Worm (Caenorhabditis elegans) whole organism, L4 larva: ENCODE measurements around the gene art-1.

Experiments used
- F26F4.8 ChIP-seq: fragments of 200-800 bp; sonication (Bioruptor generic); conservative IDR thresholded peaks from 2 replicates; pipeline ENCODE4 v1.3.6; 2022; ENCODE audit warnings: missing genetic modification characterization, missing compliant biosample characterization
- F44E2.7 ChIP-seq: fragments of 200-800 bp; sonication (Bioruptor generic); IDR thresholded peaks from 2 replicates; pipeline ENCODE4 v2.1.2; 2022; ENCODE audit warnings: missing genetic modification characterization, missing compliant biosample characterization
- F49E8.2 ChIP-seq: sonication (generic microtip); optimal IDR thresholded peaks from 2 replicates; lab custom pipeline; 2016; ENCODE audit warnings: missing compliant biosample characterization, mild to moderate bottlenecking, missing genetic modification characterization, borderline replicate concordance
- R02D3.7 ChIP-seq: fragments of 150-350 bp; sonication (generic microtip); optimal IDR thresholded peaks from 3 replicates; lab custom pipeline; 2014; ENCODE audit warnings: missing biosample characterization, missing genetic modification characterization
- T20F7.1 ChIP-seq: fragments of 200-800 bp; sonication (Bioruptor generic); optimal IDR thresholded peaks from 2 replicates; lab custom pipeline; 2018; ENCODE audit warnings: mild to moderate bottlenecking, missing genetic modification characterization, missing compliant biosample characterization
- Y105C5A.15 ChIP-seq: fragments of 200-800 bp; sonication (Bioruptor generic); IDR thresholded peaks from 2 replicates; pipeline ENCODE4 v1.3.6; 2022; ENCODE audit warnings: missing genetic modification characterization, missing compliant biosample characterization
- ZK546.5 ChIP-seq, 2 experiments: sonication (generic microtip); optimal IDR thresholded peaks; 2 replicates each; lab custom pipeline; 2017; ENCODE audit warnings: missing biosample characterization in 2 of 2, missing genetic modification characterization in 2 of 2
- aha-1 ChIP-seq: fragments of 150-350 bp; peaks from one replicate; lab custom pipeline; 2014; ENCODE audit warnings: missing biosample characterization, missing genetic modification characterization
- attf-4 ChIP-seq: sonication (generic microtip); optimal IDR thresholded peaks from 3 replicates; lab custom pipeline; 2017; ENCODE audit warnings: missing biosample characterization, missing genetic modification characterization
- ceh-20 ChIP-seq: fragments of 200-800 bp; sonication (Bioruptor generic); IDR thresholded peaks from 2 replicates; pipeline ENCODE4 v1.3.6; 2022; ENCODE audit warnings: missing genetic modification reagents, missing genetic modification characterization, missing compliant biosample characterization
- ceh-32 ChIP-seq: sonication (generic microtip); optimal IDR thresholded peaks from 2 replicates; lab custom pipeline; 2016; ENCODE audit warnings: mild to moderate bottlenecking, missing genetic modification characterization, missing compliant biosample characterization; ENCODE audit not compliant: poor library complexity
- ceh-62 ChIP-seq: sonication (generic microtip); optimal IDR thresholded peaks from 2 replicates; lab custom pipeline; 2017; ENCODE audit warnings: missing biosample characterization, missing genetic modification characterization
- daf-12 ChIP-seq: fragments of 150-350 bp; optimal IDR thresholded peaks from 2 replicates; lab custom pipeline; 2014; ENCODE audit warnings: missing biosample characterization, missing genetic modification reagents, missing genetic modification characterization
- daf-19 ChIP-seq: fragments of 200-800 bp; sonication (Bioruptor generic); conservative IDR thresholded peaks from 2 replicates; pipeline ENCODE4 v1.3.6; 2022; ENCODE audit warnings: missing genetic modification characterization, missing compliant biosample characterization
- dmd-6 ChIP-seq: fragments of 200-800 bp; sonication (Bioruptor generic); IDR thresholded peaks from 2 replicates; pipeline ENCODE4 v1.3.6; 2022; ENCODE audit warnings: missing genetic modification reagents, missing genetic modification characterization, missing compliant biosample characterization
- dpl-1 ChIP-seq: fragments of 150-350 bp; optimal IDR thresholded peaks from 2 replicates; lab custom pipeline; 2014; ENCODE audit warnings: missing biosample characterization, missing genetic modification reagents, missing genetic modification characterization
- duxl-1 ChIP-seq: sonication (generic microtip); optimal IDR thresholded peaks from 2 replicates; lab custom pipeline; 2016; ENCODE audit warnings: mild to moderate bottlenecking, missing genetic modification characterization, moderate library complexity, missing compliant biosample characterization; ENCODE audit not compliant: poor library complexity
- dve-1 ChIP-seq: sonication (generic microtip); optimal IDR thresholded peaks from 2 replicates; lab custom pipeline; 2017; ENCODE audit warnings: antibody characterized with exemption, mild to moderate bottlenecking, missing genetic modification characterization, missing compliant biosample characterization; ENCODE audit not compliant: insufficient read depth
- fkh-10 ChIP-seq: fragments of 150-350 bp; optimal IDR thresholded peaks from 2 replicates; lab custom pipeline; 2014; ENCODE audit warnings: missing biosample characterization, missing genetic modification reagents, missing genetic modification characterization
- fos-1 ChIP-seq: fragments of 150-350 bp; optimal IDR thresholded peaks from 2 replicates; lab custom pipeline; 2014; ENCODE audit warnings: missing biosample characterization, missing genetic modification characterization
- hif-1 ChIP-seq, 2 experiments: sonication (generic microtip); optimal IDR thresholded peaks; 2 replicates each; lab custom pipeline; 2016 to 2017; ENCODE audit warnings: missing compliant biosample characterization in 2 of 2, missing genetic modification characterization in 2 of 2, missing genetic modification reagents in 2 of 2, missing genotype in 2 of 2, mild to moderate bottlenecking in 1 of 2
- hlh-11 ChIP-seq: fragments of 200-800 bp; sonication (Bioruptor generic); optimal IDR thresholded peaks from 2 replicates; lab custom pipeline; 2018; ENCODE audit warnings: mild to moderate bottlenecking, missing genetic modification characterization, missing compliant biosample characterization
- hlh-30 ChIP-seq: sonication (generic microtip); optimal IDR thresholded peaks from 2 replicates; lab custom pipeline; 2017; ENCODE audit warnings: antibody characterized with exemption, mild to moderate bottlenecking, missing genetic modification characterization, missing compliant biosample characterization; ENCODE audit not compliant: insufficient read depth
- lim-7 ChIP-seq: fragments of 200-800 bp; sonication (Bioruptor generic); IDR thresholded peaks from 2 replicates; pipeline ENCODE4 v1.3.6; 2022; ENCODE audit warnings: missing genetic modification characterization, missing compliant biosample characterization
- lin-29 ChIP-seq: fragments of 200-800 bp; sonication (Bioruptor generic); IDR thresholded peaks from 2 replicates; pipeline ENCODE4 v1.3.6; 2022; ENCODE audit warnings: missing genetic modification reagents, missing genetic modification characterization, missing compliant biosample characterization
- lin-38 ChIP-seq: fragments of 200-800 bp; sonication (Bioruptor generic); IDR thresholded peaks from 2 replicates; pipeline ENCODE4 v1.3.6; 2022; ENCODE audit warnings: missing genetic modification reagents, missing genetic modification characterization, missing compliant biosample characterization
- lin-39 ChIP-seq: fragments of 150-350 bp; optimal IDR thresholded peaks from 2 replicates; lab custom pipeline; 2014; ENCODE audit warnings: missing biosample characterization, missing genetic modification reagents, missing genetic modification characterization
- lir-3 ChIP-seq: sonication (generic microtip); optimal IDR thresholded peaks from 2 replicates; lab custom pipeline; 2016; ENCODE audit warnings: mild to moderate bottlenecking, missing genetic modification characterization, missing compliant biosample characterization
- lsy-2 ChIP-seq, 2 experiments: fragments of 150-350 bp in 1 of 2; sonication (generic microtip) in 1 of 2; optimal IDR thresholded peaks; 2 replicates each; lab custom pipeline; 2014 to 2017; ENCODE audit warnings: missing biosample characterization in 2 of 2, missing genetic modification characterization in 2 of 2
- madf-9 ChIP-seq: fragments of 200-800 bp; sonication (Bioruptor generic); conservative IDR thresholded peaks from 2 replicates; pipeline ENCODE4 v1.3.6; 2022; ENCODE audit warnings: missing genetic modification reagents, missing genetic modification characterization, missing compliant biosample characterization
- mep-1 ChIP-seq: fragments of 150-350 bp; sonication (generic microtip); optimal IDR thresholded peaks from 3 replicates; lab custom pipeline; 2014; ENCODE audit warnings: missing biosample characterization, missing genetic modification characterization
- mes-2 ChIP-seq: sonication (generic microtip); optimal IDR thresholded peaks from 2 replicates; lab custom pipeline; 2016; ENCODE audit warnings: missing genotype, mild to moderate bottlenecking, missing genetic modification characterization, missing compliant biosample characterization; ENCODE audit not compliant: poor library complexity, severe bottlenecking
- nhr-11 ChIP-seq: fragments of 150-350 bp; optimal IDR thresholded peaks from 2 replicates; lab custom pipeline; 2014; ENCODE audit warnings: missing biosample characterization, missing genetic modification characterization
- nhr-28 ChIP-seq: fragments of 150-350 bp; optimal IDR thresholded peaks from 2 replicates; lab custom pipeline; 2014; ENCODE audit warnings: missing biosample characterization, missing genetic modification characterization
- nhr-41 ChIP-seq: fragments of 200-800 bp; sonication (Bioruptor generic); IDR thresholded peaks from 2 replicates; pipeline ENCODE4 v1.3.6; 2022; ENCODE audit warnings: missing genetic modification reagents, missing genetic modification characterization, missing compliant biosample characterization
- nhr-42 ChIP-seq: fragments of 200-800 bp; sonication (Bioruptor generic); IDR thresholded peaks from 2 replicates; pipeline ENCODE4 v1.3.6; 2022; ENCODE audit warnings: missing genetic modification characterization, missing compliant biosample characterization
- nhr-76 ChIP-seq: fragments of 150-350 bp; optimal IDR thresholded peaks from 2 replicates; lab custom pipeline; 2014; ENCODE audit warnings: missing biosample characterization, missing genetic modification characterization
- pha-4 ChIP-seq, 2 experiments: fragments of 150-350 bp in 1 of 2; fragments of 200-800 bp in 1 of 2; sonication (Bioruptor generic) in 1 of 2; IDR thresholded peaks in 1 of 2; optimal IDR thresholded peaks in 1 of 2; 2 replicates each; pipeline versions ENCODE4 v1.3.6 to Lab custom; 2014 to 2022; ENCODE audit warnings: missing genetic modification characterization in 2 of 2, missing genetic modification reagents in 2 of 2, missing biosample characterization in 1 of 2, missing compliant biosample characterization in 1 of 2
- rbr-2 ChIP-seq: sonication (generic microtip); optimal IDR thresholded peaks from 2 replicates; lab custom pipeline; 2016; ENCODE audit warnings: missing genotype, missing genetic modification characterization, missing compliant biosample characterization
- saeg-2 ChIP-seq: fragments of 200-800 bp; sonication (Bioruptor generic); IDR thresholded peaks from 2 replicates; pipeline ENCODE4 v1.3.6; 2022; ENCODE audit warnings: missing genetic modification reagents, missing genetic modification characterization, missing compliant biosample characterization
- sdz-12 ChIP-seq: fragments of 200-800 bp; sonication (Bioruptor generic); optimal IDR thresholded peaks from 2 replicates; lab custom pipeline; 2018; ENCODE audit warnings: mild to moderate bottlenecking, missing genetic modification characterization, missing compliant biosample characterization
- skn-1 ChIP-seq: fragments of 150-350 bp; optimal IDR thresholded peaks from 2 replicates; lab custom pipeline; 2014; ENCODE audit warnings: missing biosample characterization, missing genetic modification characterization
- spr-1 ChIP-seq: sonication (generic microtip); optimal IDR thresholded peaks from 2 replicates; lab custom pipeline; 2016; ENCODE audit warnings: mild to moderate bottlenecking, missing genetic modification characterization, missing compliant biosample characterization
- tra-1 ChIP-seq: fragments of 200-800 bp; sonication (Bioruptor generic); IDR thresholded peaks from 2 replicates; pipeline ENCODE4 v1.3.6; 2022; ENCODE audit warnings: missing genetic modification reagents, missing genetic modification characterization, missing compliant biosample characterization
- unc-130 ChIP-seq: sonication (generic microtip); optimal IDR thresholded peaks from 2 replicates; lab custom pipeline; 2016; ENCODE audit warnings: missing genetic modification reagents, missing genetic modification characterization, missing compliant biosample characterization
- unc-39 ChIP-seq: sonication (generic microtip); optimal IDR thresholded peaks from 2 replicates; lab custom pipeline; 2017; ENCODE audit warnings: missing biosample characterization, missing genetic modification characterization
- unc-62 ChIP-seq, 3 experiments: fragments of 150-350 bp in 1 of 3; sonication (generic microtip); optimal IDR thresholded peaks in 2 of 3; peaks in 1 of 3; 1 replicate in 1 of 3; 2 replicates in 2 of 3; lab custom pipeline; 2014 to 2017; ENCODE audit warnings: missing biosample characterization in 3 of 3, missing genetic modification characterization in 3 of 3, missing genetic modification reagents in 3 of 3, missing genotype in 1 of 3
- zip-2 ChIP-seq: fragments of 150-350 bp; optimal IDR thresholded peaks from 2 replicates; lab custom pipeline; 2014; ENCODE audit warnings: missing biosample characterization, missing genetic modification characterization

art-1 gene

ce11 chrII:6927034-6927433 is 45.0 kb downstream of the art-1 start (continued):
- no peak for TF ChIP-seq sdz-12 (GFP tag; lab: Kevin White, UChicago)
- no peak for TF ChIP-seq tra-1 (GFP tag; lab: Robert Waterston, UW)
- TF ChIP-seq nhr-11: no peak
- TF ChIP-seq ceh-62 (tag; lab: Kevin White, UChicago): no peak
- no peak for TF ChIP-seq unc-130 (GFP tag; lab: Kevin White, UChicago)
- TF ChIP-seq pha-4 (GFP tag; IDR thresholded peaks at IDR 0.05; lab: Robert Waterston, UW): no peak
- no peak for TF ChIP-seq pha-4 (tag; optimal IDR thresholded peaks at IDR 0.05; lab: Kevin White, UChicago)
- no peak for TF ChIP-seq T20F7.1 (GFP tag; lab: Kevin White, UChicago)
- TF ChIP-seq unc-62 (GFP tag; optimal IDR thresholded peaks at IDR 0.05 in 1 of 2; lab: Kevin White, UChicago): no peak
- TF ChIP-seq unc-62 (tag; optimal IDR thresholded peaks at IDR 0.05; lab: Kevin White, UChicago): no peak
- TF ChIP-seq nhr-41 (GFP tag; lab: Robert Waterston, UW): no peak
- TF ChIP-seq Y105C5A.15 (GFP tag; lab: Robert Waterston, UW): no peak
- TF ChIP-seq F44E2.7: no peak
- TF ChIP-seq dmd-6 (GFP tag; lab: Robert Waterston, UW): peak; percentile 8; the same call in 1 of the 2 replicates

- peak; percentile 76; the same call in 1 of the 2 replicates for TF ChIP-seq pha-4 (GFP tag; IDR thresholded peaks at IDR 0.05; lab: Robert Waterston, UW)
- peak; percentile 30 for TF ChIP-seq pha-4 (tag; optimal IDR thresholded peaks at IDR 0.05; lab: Kevin White, UChicago)
- no peak for TF ChIP-seq ZK546.5 (tag; optimal IDR thresholded peaks at IDR 0.05; lab: Kevin White, UChicago)
- TF ChIP-seq lin-39 (tag; lab: Kevin White, UChicago): no peak
- no peak for TF ChIP-seq nhr-76 (tag; lab: Kevin White, UChicago)
- TF ChIP-seq unc-39 (tag; lab: Kevin White, UChicago): no peak
- peak; percentile 64 for TF ChIP-seq T20F7.1 (GFP tag; lab: Kevin White, UChicago)
- no peak for TF ChIP-seq lim-7 (GFP tag; lab: Robert Waterston, UW)
- peak; percentile 41 for TF ChIP-seq lin-38 (GFP tag; lab: Robert Waterston, UW)
- TF ChIP-seq hlh-30 (tag; lab: Kevin White, UChicago): peak; percentile 94
- TF ChIP-seq zip-2 (tag; lab: Kevin White, UChicago): no peak
- TF ChIP-seq attf-4: no peak
- no peak for TF ChIP-seq nhr-42
- peak; percentile 0 for TF ChIP-seq ceh-32
- TF ChIP-seq ceh-20 (GFP tag; lab: Robert Waterston, UW): peak; percentile 13; the same call in 1 of the 2 replicates
- TF ChIP-seq daf-19 (GFP tag; lab: Robert Waterston, UW): no peak
- peak; percentile 70 for TF ChIP-seq nhr-28 (tag; lab: Kevin White, UChicago)
- peak; percentile 18 to 74 for TF ChIP-seq hif-1 (tag; optimal IDR thresholded peaks at IDR 0.05; lab: Kevin White, UChicago)
- TF ChIP-seq duxl-1: no peak
- TF ChIP-seq hlh-11 (tag; lab: Kevin White, UChicago): peak; percentile 94
- peak; percentile 52 for TF ChIP-seq aha-1 (tag; lab: Kevin White, UChicago)
- TF ChIP-seq skn-1 (tag; lab: Kevin White, UChicago): no peak
- TF ChIP-seq daf-12 (tag; lab: Kevin White, UChicago): no peak
- TF ChIP-seq F26F4.8 (GFP tag; lab: Robert Waterston, UW): no peak
- no peak for TF ChIP-seq lin-29
- peak; percentile 42 for TF ChIP-seq fkh-10 (GFP tag; lab: Kevin White, UChicago)
- TF ChIP-seq madf-9 (GFP tag; lab: Robert Waterston, UW): peak; percentile 31; the same call in 1 of the 2 replicates
- peak; percentile 0 for TF ChIP-seq spr-1 (tag; lab: Kevin White, UChicago)
- TF ChIP-seq dmd-6 (GFP tag; lab: Robert Waterston, UW): peak; percentile 83
- TF ChIP-seq dve-1 (tag; lab: Kevin White, UChicago): peak; percentile 93
- peak; percentile 83 for TF ChIP-seq mes-2
- peak; percentile 83 for TF ChIP-seq rbr-2
- TF ChIP-seq dpl-1 (GFP tag; lab: Kevin White, UChicago): peak; percentile 46
- peak; percentile 46 to 79 for TF ChIP-seq lsy-2 (tag; optimal IDR thresholded peaks at IDR 0.05; lab: Kevin White, UChicago)
- no peak for TF ChIP-seq F49E8.2
- no peak for TF ChIP-seq saeg-2
- no peak for TF ChIP-seq fos-1 (tag; lab: Kevin White, UChicago)
- TF ChIP-seq lir-3 (tag; lab: Kevin White, UChicago): no peak
- peak; percentile 91 for TF ChIP-seq mep-1 (tag; lab: Kevin White, UChicago)
- TF ChIP-seq R02D3.7 (tag; lab: Kevin White, UChicago): no peak
These were observed 45.5 kb downstream of the art-1 start for ce11 chrII:6926488-6926887.
